Fruit fly (Drosophila melanogaster): Measurements from ENCODE around the gene raw.

Gene raw

dm6 chr2L:8734998-8735397 is 5.5 kb downstream of the raw start:
- no peak for TF ChIP-seq noc (tag; optimal IDR thresholded peaks at IDR 0.05)

- TF ChIP-seq noc (tag; optimal IDR thresholded peaks at IDR 0.05), result no peak
Measured at dm6 chr2L:8734304-8734703, 6.2 kb downstream of the raw start.

dm6 chr2L:8732702-8733101 is 7.8 kb downstream of the raw start:
- TF ChIP-seq noc (tag; optimal IDR thresholded peaks at IDR 0.05), result peak; percentile 40

- no peak for TF ChIP-seq noc (tag; optimal IDR thresholded peaks at IDR 0.05)
Measured at dm6 chr2L:8721028-8721427, 19.4 kb downstream of the raw start.

dm6 chr2L:8719757-8720156 is 20.7 kb downstream of the raw start:
- TF ChIP-seq noc (tag; optimal IDR thresholded peaks at IDR 0.05), result peak; percentile 57

- TF ChIP-seq noc (tag; optimal IDR thresholded peaks at IDR 0.05), result peak; percentile 98
Measured at dm6 chr2L:8717618-8718336, 22.7 kb downstream of the raw start.

dm6 chr2L:8716383-8716782 is 24.1 kb downstream of the raw start:
- TF ChIP-seq noc (tag; optimal IDR thresholded peaks at IDR 0.05), result no peak

- no peak for TF ChIP-seq noc (tag; optimal IDR thresholded peaks at IDR 0.05)
Measured at dm6 chr2L:8715454-8715853, 25.0 kb downstream of the raw start.

dm6 chr2L:8714513-8714912 is 25.9 kb downstream of the raw start:
- no peak for TF ChIP-seq noc (tag; optimal IDR thresholded peaks at IDR 0.05)

dm6 chr2L:8709413-8709812 is 31.0 kb downstream of the raw start, which contains the start of gene Hnf4:
Hnf4 (minus strand) TSS chr2L:8709611.
- TF ChIP-seq noc (tag; optimal IDR thresholded peaks at IDR 0.05), result peak; percentile 4

dm6 chr2L:8709078-8709399 is 31.4 kb downstream of the raw start:
- no peak for TF ChIP-seq noc (tag; optimal IDR thresholded peaks at IDR 0.05)

- TF ChIP-seq noc (tag; optimal IDR thresholded peaks at IDR 0.05), result no peak
Measured at dm6 chr2L:8708399-8709077, 31.9 kb downstream of the raw start.

- TF ChIP-seq noc (tag; optimal IDR thresholded peaks at IDR 0.05), result no peak
Measured at dm6 chr2L:8707522-8707921, 32.9 kb downstream of the raw start.

dm6 chr2L:8704648-8705622 is 35.5 kb downstream of the raw start, which contains the start of gene CatB:
CatB (plus strand) TSS chr2L:8705572.
- TF ChIP-seq noc (tag; optimal IDR thresholded peaks at IDR 0.05), result peak; percentile 72

dm6 chr2L:8702907-8703626 is 37.4 kb downstream of the raw start:
- TF ChIP-seq noc (tag; optimal IDR thresholded peaks at IDR 0.05), result no peak
